Fruit fly (Drosophila melanogaster) whole organism: ENCODE results near the gene CG12448.
A peak's percentile ranks its signal among the peaks of the same experiment; 100 is the strongest.

Experiments used
- CG8478 ChIP-seq: fragments of >200 bp; optimal IDR thresholded peaks from 2 replicates; lab custom pipeline; 2018; ENCODE audit warnings: inconsistent platforms
- Dll ChIP-seq: fragments of >200 bp; optimal IDR thresholded peaks from 2 replicates; lab custom pipeline; 2017
- EcR ChIP-seq, 2 experiments: fragments of >200 bp; optimal IDR thresholded peaks; 2 replicates each; lab custom pipeline; 2017; ENCODE audit warnings: missing biosample characterization in 2 of 2, missing genetic modification characterization in 2 of 2, missing genetic modification reagents in 2 of 2
- pan ChIP-seq: fragments of >200 bp; optimal IDR thresholded peaks from 2 replicates; lab custom pipeline; 2017
- psq ChIP-seq: fragments of >200 bp; optimal IDR thresholded peaks from 2 replicates; lab custom pipeline; 2017
- usp ChIP-seq: fragments of >200 bp; optimal IDR thresholded peaks from 2 replicates; lab custom pipeline; 2017; ENCODE audit warnings: missing biosample characterization, missing genetic modification characterization, mixed read lengths

CG12448 gene

dm6 chr2L:15912008-15912900 is 29.0 kb upstream of the CG12448 start:
- no peak for TF ChIP-seq CG8478 (lab: Kevin White, UChicago)
- no peak for TF ChIP-seq usp (GFP tag; lab: Kevin White, UChicago)
- no peak for TF ChIP-seq EcR (GFP tag; optimal IDR thresholded peaks at IDR 0.05; lab: Kevin White, UChicago)
- no peak for TF ChIP-seq pan
- no peak for TF ChIP-seq Dll
- no peak for TF ChIP-seq psq (lab: Kevin White, UChicago)

DNA sequence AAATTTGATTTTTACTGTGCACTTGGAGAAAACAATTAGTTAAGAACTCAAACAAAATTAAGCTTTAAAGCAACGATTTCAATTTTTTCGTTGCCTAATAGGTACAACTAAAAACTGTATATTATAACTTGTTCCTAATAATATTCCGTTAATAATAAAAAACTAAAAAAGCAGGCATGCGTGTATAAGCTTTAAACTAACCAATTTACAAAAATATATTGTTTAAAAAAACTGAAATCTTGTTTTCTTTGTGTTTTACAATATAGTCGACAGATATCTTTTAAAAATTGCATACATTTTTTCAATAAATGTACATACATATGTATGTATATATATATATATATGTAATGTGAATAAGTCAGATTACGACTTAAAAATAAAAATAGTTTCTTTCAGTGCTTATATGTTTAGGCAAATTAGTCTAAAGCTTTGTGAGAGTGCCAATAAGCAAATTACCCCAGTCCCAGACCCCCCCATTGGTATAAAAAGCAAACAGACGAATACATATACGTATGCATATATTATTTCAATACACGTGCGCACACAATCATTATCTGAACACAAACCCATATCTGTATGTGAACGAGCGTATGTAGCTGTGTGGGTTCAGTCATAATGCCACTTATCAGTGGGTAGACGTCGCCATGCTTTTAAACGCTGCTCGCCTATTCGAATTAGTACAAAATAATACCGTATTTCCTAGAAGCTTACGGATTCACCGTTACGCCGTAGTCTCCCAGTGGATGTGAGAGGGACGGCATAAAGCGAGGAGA is 28.2 kb upstream of the CG12448 start:
- TF ChIP-seq Dll (no peak), pan (no peak), EcR (GFP tag; optimal IDR thresholded peaks at IDR 0.05; lab: Kevin White, UChicago) (peak in 1 of 2 experiments; percentile 20)

DNA sequence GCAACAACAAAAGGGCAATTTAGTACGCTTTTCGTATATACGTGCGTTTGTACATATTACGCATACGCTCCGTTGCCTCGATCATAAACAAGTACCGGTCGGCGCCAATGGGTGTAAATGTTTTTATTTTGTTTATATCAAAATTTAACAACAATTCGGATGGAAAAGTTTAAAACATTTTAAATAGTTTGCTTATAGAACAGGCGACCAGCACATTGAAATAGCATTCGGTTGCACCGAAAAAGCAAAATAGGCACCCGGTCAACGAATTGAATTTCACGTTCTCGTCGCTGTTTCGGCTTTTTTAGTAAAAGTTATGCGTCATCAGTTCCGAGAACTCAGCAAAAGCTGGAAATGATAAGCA is 27.6 kb upstream of the CG12448 start:
- TF ChIP-seq pan (no peak), usp (GFP tag; lab: Kevin White, UChicago) (no peak), CG8478 (lab: Kevin White, UChicago) (no peak), Dll (no peak), EcR (GFP tag; optimal IDR thresholded peaks at IDR 0.05; lab: Kevin White, UChicago) (no peak), psq (lab: Kevin White, UChicago) (no peak)

- TF ChIP-seq Dll, result no peak
- TF ChIP-seq pan, result no peak
- no peak for TF ChIP-seq EcR (GFP tag; optimal IDR thresholded peaks at IDR 0.05; lab: Kevin White, UChicago)
- TF ChIP-seq psq (lab: Kevin White, UChicago), result no peak
- no peak for TF ChIP-seq CG8478 (lab: Kevin White, UChicago)
- no peak for TF ChIP-seq usp (GFP tag; lab: Kevin White, UChicago)
These were observed 24.7 kb upstream of the CG12448 start, which contains the start of gene CG13244 for dm6 chr2L:15916588-15916987. CG13244 (plus strand) TSS chr2L:15916888.

- TF ChIP-seq EcR (GFP tag; optimal IDR thresholded peaks at IDR 0.05; lab: Kevin White, UChicago) (no peak), pan (peak; percentile 62)
These were observed 18.1 kb upstream of the CG12448 start, which contains the start of gene CG4793 for dm6 chr2L:15923095-15923494. CG4793 (plus strand) TSS chr2L:15923395.

- TF ChIP-seq Dll (no peak), usp (GFP tag; lab: Kevin White, UChicago) (no peak), CG8478 (lab: Kevin White, UChicago) (no peak), pan (no peak), psq (lab: Kevin White, UChicago) (no peak), EcR (GFP tag; optimal IDR thresholded peaks at IDR 0.05; lab: Kevin White, UChicago) (no peak)
These were observed 5.1 kb upstream of the CG12448 start for dm6 chr2L:15936138-15936537.

dm6 chr2L:15949457-15949856 is 8.2 kb downstream of the CG12448 start:
- TF ChIP-seq usp (GFP tag; lab: Kevin White, UChicago) (no peak), pan (no peak), Dll (no peak), psq (lab: Kevin White, UChicago) (no peak), EcR (GFP tag; optimal IDR thresholded peaks at IDR 0.05; lab: Kevin White, UChicago) (no peak), CG8478 (lab: Kevin White, UChicago) (no peak)

dm6 chr2L:15957558-15957957 is 16.3 kb downstream of the CG12448 start, which contains the start of gene CG18063:
CG18063 (plus strand) TSS chr2L:15957858.
- TF ChIP-seq pan, result no peak
- TF ChIP-seq usp (GFP tag; lab: Kevin White, UChicago), result no peak
- TF ChIP-seq EcR (GFP tag; optimal IDR thresholded peaks at IDR 0.05; lab: Kevin White, UChicago), result no peak
- no peak for TF ChIP-seq CG8478 (lab: Kevin White, UChicago)
- no peak for TF ChIP-seq Dll
- no peak for TF ChIP-seq psq (lab: Kevin White, UChicago)

DNA sequence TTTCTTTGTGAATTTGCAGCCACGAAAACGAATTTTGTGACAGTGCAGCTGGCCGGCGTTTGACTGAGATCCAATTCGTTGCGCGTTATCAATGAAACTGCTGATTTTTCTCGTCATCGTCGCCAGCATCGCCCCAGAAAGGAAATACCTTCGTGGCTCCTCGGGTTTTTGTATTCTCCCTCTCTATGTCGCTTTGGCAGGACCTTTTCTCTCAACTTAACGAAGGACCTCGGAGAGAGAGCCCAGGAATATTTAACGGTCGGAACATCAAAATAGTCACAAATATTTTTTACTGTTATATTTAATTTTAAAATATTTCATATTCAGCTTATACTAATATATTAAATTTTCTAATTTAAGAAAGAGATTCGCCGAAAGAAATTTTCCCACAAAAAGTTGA is 21.1 kb downstream of the CG12448 start, which contains the start of gene beat-Ib:
Gene beat-Ib (minus strand): TSS at position 101 of the 400 bp plus-strand sequence.
- TF ChIP-seq psq (lab: Kevin White, UChicago), result no peak
- no peak for TF ChIP-seq EcR (GFP tag; optimal IDR thresholded peaks at IDR 0.05; lab: Kevin White, UChicago)
- TF ChIP-seq CG8478 (lab: Kevin White, UChicago), result no peak
- no peak for TF ChIP-seq usp (GFP tag; lab: Kevin White, UChicago)
- no peak for TF ChIP-seq Dll
- TF ChIP-seq pan, result no peak

DNA sequence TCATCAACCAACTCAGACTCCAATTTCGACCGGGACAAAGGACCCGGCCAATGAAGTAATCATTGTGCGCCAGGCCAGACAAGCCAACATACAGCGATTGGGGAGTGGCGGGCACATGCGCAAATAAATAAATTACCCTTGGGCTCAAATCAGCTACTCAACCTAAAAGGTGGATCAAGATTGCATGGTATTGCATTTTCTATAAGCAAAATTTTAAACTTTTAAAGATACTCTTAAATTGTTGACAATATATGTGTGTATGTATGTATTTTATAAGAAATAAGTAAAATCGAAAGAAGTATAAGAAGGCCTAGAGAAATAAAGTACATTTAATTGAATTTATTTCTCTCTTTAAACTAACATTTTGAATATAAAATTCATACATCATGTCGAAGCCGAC is 37.9 kb downstream of the CG12448 start, which contains the start of gene CG10839:
Gene CG10839 (plus strand): TSS at position 301 of the 400 bp plus-strand sequence.
- TF ChIP-seq CG8478 (lab: Kevin White, UChicago), result no peak
- TF ChIP-seq Dll, result no peak
- no peak for TF ChIP-seq psq (lab: Kevin White, UChicago)
- TF ChIP-seq pan, result no peak
